Fruit fly (Drosophila melanogaster) whole organism, prepupa: ENCODE results near the gene Dlic.
A peak's percentile ranks its signal among the peaks of the same experiment; 100 is the strongest.

Source experiments
- CG16779 ChIP-seq: fragments of 200-800 bp; sonication (Bioruptor generic); optimal IDR thresholded peaks from 3 replicates; lab custom pipeline; 2017; ENCODE audit warnings: missing biosample characterization, mild to moderate bottlenecking, missing genetic modification characterization
- Eip93F ChIP-seq: fragments of 200-800 bp; sonication (Bioruptor generic); optimal IDR thresholded peaks from 2 replicates; lab custom pipeline; 2016; ENCODE audit warnings: missing biosample characterization, mild to moderate bottlenecking, missing genetic modification characterization
- OdsH ChIP-seq: fragments of 200-800 bp; sonication (Bioruptor generic); optimal IDR thresholded peaks from 3 replicates; lab custom pipeline; 2016; ENCODE audit warnings: missing biosample characterization, missing genetic modification characterization
- cyc ChIP-seq: fragments of 200-800 bp; sonication (Bioruptor generic); optimal IDR thresholded peaks from 3 replicates; lab custom pipeline; 2016; ENCODE audit warnings: missing biosample characterization, missing genetic modification characterization
- spab ChIP-seq: fragments of 200-800 bp; sonication (Bioruptor generic); optimal IDR thresholded peaks from 2 replicates; lab custom pipeline; 2017; ENCODE audit warnings: missing biosample characterization, mild to moderate bottlenecking, missing genetic modification characterization, missing genetic modification reagents
- ss ChIP-seq, 2 experiments: fragments of 200-800 bp; sonication (Bioruptor generic); optimal IDR thresholded peaks; 2 replicates in 1 of 2; 3 replicates in 1 of 2; lab custom pipeline; 2017 to 2018; ENCODE audit warnings: mild to moderate bottlenecking in 2 of 2, missing biosample characterization in 2 of 2, missing genetic modification characterization in 2 of 2, moderate library complexity in 1 of 2
- topi ChIP-seq: fragments of 200-800 bp; sonication (Bioruptor generic); optimal IDR thresholded peaks from 3 replicates; lab custom pipeline; 2016; ENCODE audit warnings: missing biosample characterization, missing genetic modification characterization

- no peak for TF ChIP-seq Eip93F (GFP tag; lab: Kevin White, UChicago)
- TF ChIP-seq OdsH (GFP tag; lab: Kevin White, UChicago): no peak
- peak; percentile 31 to 38 for TF ChIP-seq ss (GFP tag; optimal IDR thresholded peaks at IDR 0.05; lab: Kevin White, UChicago)
- no peak for TF ChIP-seq spab
- TF ChIP-seq cyc (GFP tag; lab: Kevin White, UChicago): no peak
- no peak for TF ChIP-seq CG16779
- no peak for TF ChIP-seq topi (GFP tag; lab: Kevin White, UChicago)
Measured at dm6 chrX:11124126-11124748, 30.0 kb upstream of the Dlic start, which contains the start of gene CG11122.
